Fruit fly (Drosophila melanogaster) S2 (cell line): ENCODE measurements around the gene CG13721.

Experiments
- CG8478 ChIP-seq: fragments of >200 bp; optimal IDR thresholded peaks from 2 replicates; lab custom pipeline; 2018
- CTCF ChIP-seq, 2 experiments: fragments of >200 bp; optimal IDR thresholded peaks; 2 replicates each; lab custom pipeline; 2018

CG13721 gene

dm6 chr3L:4497677-4498076, at the start of gene CG13721:
Gene CG13721, minus strand, starts transcription at chr3L:4497777.
- TF ChIP-seq CTCF (optimal IDR thresholded peaks at IDR 0.05; lab: Kevin White, UChicago) = no peak
- no peak for TF ChIP-seq CG8478 (lab: Kevin White, UChicago)

dm6 chr3L:4546650-4547049, 49.1 kb upstream of the CG13721 start:
- TF ChIP-seq CG8478 (lab: Kevin White, UChicago) (no peak), CTCF (optimal IDR thresholded peaks at IDR 0.05; lab: Kevin White, UChicago) (no peak)

- TF ChIP-seq CTCF (optimal IDR thresholded peaks at IDR 0.05; lab: Kevin White, UChicago) (no peak), CG8478 (lab: Kevin White, UChicago) (no peak)
These were observed 48.2 kb upstream of the CG13721 start for dm6 chr3L:4545731-4546130.

- no peak for TF ChIP-seq CG8478 (lab: Kevin White, UChicago)
- no peak for TF ChIP-seq CTCF (optimal IDR thresholded peaks at IDR 0.05; lab: Kevin White, UChicago)
These were observed 47.6 kb upstream of the CG13721 start for dm6 chr3L:4545138-4545537.

- TF ChIP-seq CTCF (optimal IDR thresholded peaks at IDR 0.05; lab: Kevin White, UChicago) = no peak
- TF ChIP-seq CG8478 (lab: Kevin White, UChicago) = no peak
These were observed 47.1 kb upstream of the CG13721 start for dm6 chr3L:4544633-4545032.

- TF ChIP-seq CTCF (optimal IDR thresholded peaks at IDR 0.05; lab: Kevin White, UChicago) = no peak
- no peak for TF ChIP-seq CG8478 (lab: Kevin White, UChicago)
These were observed 46.2 kb upstream of the CG13721 start for dm6 chr3L:4543807-4544197.

dm6 chr3L:4543034-4543806, 45.6 kb upstream of the CG13721 start:
- TF ChIP-seq CTCF (optimal IDR thresholded peaks at IDR 0.05; lab: Kevin White, UChicago) (no peak), CG8478 (lab: Kevin White, UChicago) (no peak)

- TF ChIP-seq CTCF (optimal IDR thresholded peaks at IDR 0.05; lab: Kevin White, UChicago) (no peak), CG8478 (lab: Kevin White, UChicago) (no peak)
These were observed 45.0 kb upstream of the CG13721 start for dm6 chr3L:4542530-4542929.

dm6 chr3L:4541573-4542371, 44.2 kb upstream of the CG13721 start, which contains the start of gene CG11357:
Gene CG11357, plus strand, starts transcription at chr3L:4542051.
- peak in 1 of 2 experiments; percentile 7 for TF ChIP-seq CTCF (optimal IDR thresholded peaks at IDR 0.05; lab: Kevin White, UChicago)
- TF ChIP-seq CG8478 (lab: Kevin White, UChicago) = no peak

- TF ChIP-seq CTCF (optimal IDR thresholded peaks at IDR 0.05; lab: Kevin White, UChicago) (no peak), CG8478 (lab: Kevin White, UChicago) (no peak)
These were observed 43.5 kb upstream of the CG13721 start, which contains the start of gene CG32243 for dm6 chr3L:4541070-4541469. Gene CG32243, minus strand, starts transcription at chr3L:4541244.

- no peak for TF ChIP-seq CG8478 (lab: Kevin White, UChicago)
- no peak for TF ChIP-seq CTCF (optimal IDR thresholded peaks at IDR 0.05; lab: Kevin White, UChicago)
These were observed 36.9 kb upstream of the CG13721 start for dm6 chr3L:4534481-4534880.

- no peak for TF ChIP-seq CTCF (optimal IDR thresholded peaks at IDR 0.05; lab: Kevin White, UChicago)
- TF ChIP-seq CG8478 (lab: Kevin White, UChicago) = no peak
These were observed 36.4 kb upstream of the CG13721 start for dm6 chr3L:4533941-4534340.

- no peak for TF ChIP-seq CTCF (optimal IDR thresholded peaks at IDR 0.05; lab: Kevin White, UChicago)
These were observed 35.5 kb upstream of the CG13721 start, which contains the start of gene CG11353 for dm6 chr3L:4532841-4533619. Gene CG11353, plus strand, starts transcription at chr3L:4533170.

dm6 chr3L:4531941-4532478, 34.4 kb upstream of the CG13721 start, which contains the start of gene Tie:
Gene Tie, minus strand, starts transcription at chr3L:4532145.
- peak; percentile 45 to 63 for TF ChIP-seq CTCF (optimal IDR thresholded peaks at IDR 0.05; lab: Kevin White, UChicago)
- no peak for TF ChIP-seq CG8478 (lab: Kevin White, UChicago)
